Worm (Caenorhabditis elegans) whole organism, midembryonic: Measurements from ENCODE around the gene C25H3.1.

Experiments used
- T22C8.4 ChIP-seq: fragments of 200-800 bp; sonication (Bioruptor generic); IDR thresholded peaks from 2 replicates; pipeline ENCODE4 v1.3.6; 2022; ENCODE audit warnings: missing genetic modification characterization, missing compliant biosample characterization
- cog-1 ChIP-seq: sonication (generic microtip); optimal IDR thresholded peaks from 2 replicates; lab custom pipeline; 2016; ENCODE audit warnings: missing genetic modification characterization, missing compliant biosample characterization
- flt-1 ChIP-seq: fragments of 200-800 bp; sonication (Bioruptor generic); IDR thresholded peaks from 2 replicates; pipeline ENCODE4 v1.3.6; 2022; ENCODE audit warnings: missing genetic modification characterization, missing compliant biosample characterization
- klf-2 ChIP-seq: fragments of 200-800 bp; sonication (Bioruptor generic); conservative IDR thresholded peaks from 2 replicates; pipeline ENCODE4 v1.3.6; 2022; ENCODE audit warnings: missing genetic modification reagents, missing genetic modification characterization, missing compliant biosample characterization
- med-1 ChIP-seq: sonication (generic microtip); optimal IDR thresholded peaks from 2 replicates; lab custom pipeline; 2017; ENCODE audit warnings: missing genetic modification characterization, mild to moderate bottlenecking, missing compliant biosample characterization, antibody characterized with exemption, missing genetic modification reagents; ENCODE audit not compliant: insufficient read depth
- ref-1 ChIP-seq: fragments of 200-800 bp; sonication (Bioruptor generic); conservative IDR thresholded peaks from 2 replicates; pipeline ENCODE4 v1.3.6; 2022; ENCODE audit warnings: missing genetic modification reagents, missing genetic modification characterization, missing compliant biosample characterization
- tab-1 ChIP-seq: fragments of 200-800 bp; sonication (Bioruptor generic); IDR thresholded peaks from 2 replicates; pipeline ENCODE4 v1.3.6; 2022; ENCODE audit warnings: missing genetic modification characterization, missing compliant biosample characterization
- ztf-23 ChIP-seq: fragments of 200-800 bp; sonication (Bioruptor generic); IDR thresholded peaks from 2 replicates; pipeline ENCODE4 v1.3.6; 2022; ENCODE audit warnings: missing genetic modification reagents, missing genetic modification characterization, missing compliant biosample characterization
- ztf-29 ChIP-seq: fragments of 200-800 bp; sonication (Bioruptor generic); IDR thresholded peaks from 2 replicates; pipeline ENCODE4 v1.3.6; 2022; ENCODE audit warnings: missing genetic modification reagents, missing genetic modification characterization, missing compliant biosample characterization

DNA sequence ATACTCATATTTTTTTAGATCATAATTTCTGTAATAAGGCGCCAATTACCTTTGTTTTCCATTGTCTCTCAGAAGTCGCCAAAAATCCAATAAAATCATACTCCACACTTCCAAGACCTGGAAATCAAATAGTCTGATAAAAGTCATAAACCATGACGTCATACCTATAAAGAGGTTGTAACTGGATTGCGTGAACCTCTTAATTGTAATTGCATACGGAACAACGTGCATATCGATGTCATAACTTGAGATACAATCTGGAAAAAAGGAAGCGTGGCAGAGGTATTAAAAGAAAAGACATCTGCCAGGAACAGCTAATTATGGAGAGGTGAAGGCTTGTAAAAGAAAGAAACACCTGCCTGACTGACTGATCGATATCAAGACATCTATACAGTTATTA is 46.2 kb downstream of the C25H3.1 start, which contains the start of gene F10C1.9:
- TF ChIP-seq T22C8.4 (GFP tag; lab: Robert Waterston, UW): no peak
- no peak for TF ChIP-seq ref-1 (GFP tag; lab: Robert Waterston, UW)
- TF ChIP-seq cog-1: no peak
- TF ChIP-seq ztf-29 (GFP tag; lab: Robert Waterston, UW): no peak
- no peak for TF ChIP-seq klf-2 (GFP tag; lab: Robert Waterston, UW)
- no peak for TF ChIP-seq ztf-23 (GFP tag; lab: Robert Waterston, UW)
- TF ChIP-seq flt-1: no peak
- TF ChIP-seq med-1 (GFP tag; lab: Kevin White, UChicago): no peak
- no peak for TF ChIP-seq tab-1 (GFP tag; lab: Robert Waterston, UW)
